Fruit fly (Drosophila melanogaster): ENCODE data around the gene CG42495.

The CG42495 gene

DNA sequence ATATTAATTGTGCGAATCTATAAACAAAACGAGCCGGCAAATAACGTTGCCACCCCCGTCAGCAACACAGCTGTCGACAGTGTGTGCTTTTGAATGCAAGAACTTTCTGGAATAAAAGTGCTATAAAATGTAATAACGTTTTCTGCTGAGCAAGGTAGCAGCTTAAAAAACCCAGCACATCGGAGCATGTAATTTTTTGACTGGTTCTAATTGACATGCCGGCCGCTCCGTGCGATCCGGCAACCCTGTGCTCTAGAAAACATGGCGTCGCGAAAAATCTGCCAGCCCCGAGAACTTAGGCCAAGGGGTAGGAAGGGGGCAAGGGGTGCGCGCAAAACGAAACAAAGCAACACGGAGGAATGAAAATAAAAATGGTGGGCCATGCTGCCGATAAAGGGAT is 5.0 kb downstream of the CG42495 start (continued):
- peak; percentile 58 for TF ChIP-seq Hr83 (GFP tag; optimal IDR thresholded peaks at IDR 0.05; ENCODE audit: poor library complexity, severe bottlenecking)
- no peak for TF ChIP-seq N (GFP tag; optimal IDR thresholded peaks at IDR 0.05)
- TF ChIP-seq CrebA (GFP tag; optimal IDR thresholded peaks at IDR 0.05; ENCODE audit: borderline replicate concordance), result no peak

- TF ChIP-seq Dfd (GFP tag; optimal IDR thresholded peaks at IDR 0.05) (no peak), ey (GFP tag; optimal IDR thresholded peaks at IDR 0.05) (no peak), fru (GFP tag; optimal IDR thresholded peaks at IDR 0.05) (peak; percentile 9), Sp1 (GFP tag; optimal IDR thresholded peaks at IDR 0.05) (peak; percentile 27), CG32264 (GFP tag; optimal IDR thresholded peaks at IDR 0.05) (no peak), woc (GFP tag; optimal IDR thresholded peaks at IDR 0.05) (no peak), Myc (optimal IDR thresholded peaks at IDR 0.05) (no peak), psq (GFP tag; optimal IDR thresholded peaks at IDR 0.05) (no peak), Hnf4 (GFP tag; optimal IDR thresholded peaks at IDR 0.05) (peak; percentile 64), HLH106 (tag; optimal IDR thresholded peaks at IDR 0.05) (peak; percentile 36), Hr83 (GFP tag; optimal IDR thresholded peaks at IDR 0.05; ENCODE audit: poor library complexity, severe bottlenecking) (peak; percentile 94), lola (GFP tag; optimal IDR thresholded peaks at IDR 0.05) (no peak), rgr (GFP tag; optimal IDR thresholded peaks at IDR 0.05) (peak; percentile 82), pan (optimal IDR thresholded peaks at IDR 0.05) (no peak), dl (GFP tag; optimal IDR thresholded peaks at IDR 0.05; ENCODE audit: insufficient read depth in 1 of 2, partially characterized antibody in 2 of 2) (no peak), Vsx2 (GFP tag; optimal IDR thresholded peaks at IDR 0.05; ENCODE audit: partially characterized antibody) (no peak), OdsH (GFP tag; optimal IDR thresholded peaks at IDR 0.05) (peak; percentile 25), CrebA (GFP tag; optimal IDR thresholded peaks at IDR 0.05; ENCODE audit: borderline replicate concordance) (no peak), brk (GFP tag; optimal IDR thresholded peaks at IDR 0.05) (peak; percentile 15), br (GFP tag; optimal IDR thresholded peaks at IDR 0.05) (peak; percentile 39), dsf (GFP tag; optimal IDR thresholded peaks at IDR 0.05; ENCODE audit: borderline replicate concordance) (no peak), usp (GFP tag; optimal IDR thresholded peaks at IDR 0.05) (no peak), N (GFP tag; optimal IDR thresholded peaks at IDR 0.05) (no peak), sage (GFP tag; optimal IDR thresholded peaks at IDR 0.05) (no peak), dmrt93B (GFP tag; optimal IDR thresholded peaks at IDR 0.05) (no peak), Jra (GFP tag; optimal IDR thresholded peaks at IDR 0.05) (peak; percentile 75), CG9705 (GFP tag; optimal IDR thresholded peaks at IDR 0.05) (no peak), h (GFP tag; optimal IDR thresholded peaks at IDR 0.05) (peak; percentile 48), foxo (GFP tag; optimal IDR thresholded peaks at IDR 0.05) (peak in 1 of 2 experiments; percentile 45), Dif (GFP tag; optimal IDR thresholded peaks at IDR 0.05; ENCODE audit: partially characterized antibody) (no peak), Mio (GFP tag; optimal IDR thresholded peaks at IDR 0.05) (no peak), Rel (GFP tag; optimal IDR thresholded peaks at IDR 0.05) (no peak), Rel (tag; optimal IDR thresholded peaks at IDR 0.05) (peak; percentile 80), Hr78 (GFP tag; optimal IDR thresholded peaks at IDR 0.05) (no peak), GATAd (GFP tag; optimal IDR thresholded peaks at IDR 0.05) (no peak), sv (GFP tag; optimal IDR thresholded peaks at IDR 0.05) (no peak), jim (GFP tag; optimal IDR thresholded peaks at IDR 0.05) (no peak), Abd-B (GFP tag; optimal IDR thresholded peaks at IDR 0.05) (no peak), tai (GFP tag; optimal IDR thresholded peaks at IDR 0.05) (no peak)
Measured at dm6 chr3L:18672986-18673633, 5.9 kb downstream of the CG42495 start, which contains the start of gene Capr. Gene Capr (minus strand): TSS chr3L:18673324.

DNA sequence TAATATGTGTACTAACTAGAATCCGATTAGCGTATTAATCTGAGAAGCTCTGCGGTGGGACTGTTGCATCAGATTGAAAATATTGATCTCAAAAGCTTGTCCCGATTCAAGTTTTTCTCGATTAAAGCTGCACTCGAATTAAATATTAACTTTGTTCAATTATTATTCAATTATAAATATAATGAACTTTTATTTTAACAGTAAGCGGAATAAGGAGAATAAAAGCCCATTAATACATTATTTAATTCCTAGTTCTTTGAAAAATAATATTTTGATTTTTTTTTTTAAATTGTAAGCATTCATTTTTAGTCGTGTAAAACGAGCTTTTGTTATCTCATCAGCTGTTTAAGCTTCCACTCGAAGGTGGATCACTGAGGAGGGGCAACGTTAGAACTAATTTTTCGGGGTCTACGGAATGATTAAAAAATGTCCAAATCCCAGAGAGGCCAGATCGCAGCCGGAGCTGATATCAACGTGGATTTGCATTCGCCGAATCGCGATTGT is 8.3 kb downstream of the CG42495 start, which contains the start of the genes GNBP2 and GNBP1:
Gene GNBP2, minus strand, starts transcription at position 51 of the 504 bp plus-strand sequence.
Gene GNBP1, plus strand, starts transcription at position 438 of the 504 bp plus-strand sequence.
- TF ChIP-seq Hr78 (GFP tag; optimal IDR thresholded peaks at IDR 0.05), result no peak
- TF ChIP-seq CG32264 (GFP tag; optimal IDR thresholded peaks at IDR 0.05), result no peak
- peak; percentile 87 for TF ChIP-seq HLH106 (tag; optimal IDR thresholded peaks at IDR 0.05)
- peak; percentile 80 for TF ChIP-seq Hnf4 (GFP tag; optimal IDR thresholded peaks at IDR 0.05)
- TF ChIP-seq lola (GFP tag; optimal IDR thresholded peaks at IDR 0.05), result no peak
- TF ChIP-seq Mio (GFP tag; optimal IDR thresholded peaks at IDR 0.05), result no peak
- no peak for TF ChIP-seq Hr83 (GFP tag; optimal IDR thresholded peaks at IDR 0.05; ENCODE audit: poor library complexity, severe bottlenecking)
- no peak for TF ChIP-seq sv (GFP tag; optimal IDR thresholded peaks at IDR 0.05)
- peak; percentile 66 for TF ChIP-seq Jra (GFP tag; optimal IDR thresholded peaks at IDR 0.05)
- TF ChIP-seq dsf (GFP tag; optimal IDR thresholded peaks at IDR 0.05; ENCODE audit: borderline replicate concordance), result peak; percentile 30
- TF ChIP-seq pan (optimal IDR thresholded peaks at IDR 0.05), result no peak
- no peak for TF ChIP-seq CrebA (GFP tag; optimal IDR thresholded peaks at IDR 0.05; ENCODE audit: borderline replicate concordance)
- no peak for TF ChIP-seq tai (GFP tag; optimal IDR thresholded peaks at IDR 0.05)
- TF ChIP-seq rgr (GFP tag; optimal IDR thresholded peaks at IDR 0.05), result peak; percentile 91
- TF ChIP-seq foxo (GFP tag; optimal IDR thresholded peaks at IDR 0.05), result peak in 1 of 2 experiments; percentile 93
- peak; percentile 71 for TF ChIP-seq sage (GFP tag; optimal IDR thresholded peaks at IDR 0.05)
- TF ChIP-seq Myc (optimal IDR thresholded peaks at IDR 0.05), result no peak
- TF ChIP-seq woc (GFP tag; optimal IDR thresholded peaks at IDR 0.05), result peak; percentile 55
- no peak for TF ChIP-seq Vsx2 (GFP tag; optimal IDR thresholded peaks at IDR 0.05; ENCODE audit: partially characterized antibody)
- TF ChIP-seq brk (GFP tag; optimal IDR thresholded peaks at IDR 0.05), result peak; percentile 91
- TF ChIP-seq OdsH (GFP tag; optimal IDR thresholded peaks at IDR 0.05), result peak; percentile 93
- no peak for TF ChIP-seq Abd-B (GFP tag; optimal IDR thresholded peaks at IDR 0.05)
- peak; percentile 68 for TF ChIP-seq ey (GFP tag; optimal IDR thresholded peaks at IDR 0.05)
- no peak for TF ChIP-seq Dif (GFP tag; optimal IDR thresholded peaks at IDR 0.05; ENCODE audit: partially characterized antibody)
- peak; percentile 93 for TF ChIP-seq h (GFP tag; optimal IDR thresholded peaks at IDR 0.05)
- TF ChIP-seq jim (GFP tag; optimal IDR thresholded peaks at IDR 0.05), result no peak
- no peak for TF ChIP-seq CG9705 (GFP tag; optimal IDR thresholded peaks at IDR 0.05)
- TF ChIP-seq dmrt93B (GFP tag; optimal IDR thresholded peaks at IDR 0.05), result no peak
- no peak for TF ChIP-seq dl (GFP tag; optimal IDR thresholded peaks at IDR 0.05; ENCODE audit: insufficient read depth in 1 of 2, partially characterized antibody in 2 of 2)
- TF ChIP-seq N (GFP tag; optimal IDR thresholded peaks at IDR 0.05), result no peak
- peak; percentile 40 for TF ChIP-seq GATAd (GFP tag; optimal IDR thresholded peaks at IDR 0.05)
- TF ChIP-seq Sp1 (GFP tag; optimal IDR thresholded peaks at IDR 0.05), result peak; percentile 90
- peak; percentile 87 for TF ChIP-seq psq (GFP tag; optimal IDR thresholded peaks at IDR 0.05)
- peak; percentile 64 for TF ChIP-seq br (GFP tag; optimal IDR thresholded peaks at IDR 0.05)
- no peak for TF ChIP-seq usp (GFP tag; optimal IDR thresholded peaks at IDR 0.05)

Data from whole organism, wandering third instar larva.